Fruit fly (Drosophila melanogaster) whole organism, embryonic: ENCODE data around the gene CG13893.
A peak's percentile ranks its signal among the peaks of the same experiment; 100 is the strongest.

Source experiments
- BEAF-32 ChIP-seq: fragments of 200-800 bp; sonication (Bioruptor generic); optimal IDR thresholded peaks from 3 replicates; lab custom pipeline; 2017; ENCODE audit warnings: missing biosample characterization, missing genetic modification characterization, mild to moderate bottlenecking, moderate library complexity, missing genetic modification reagents
- CG10209 ChIP-seq: fragments of 200-800 bp; sonication (Bioruptor generic); optimal IDR thresholded peaks from 3 replicates; lab custom pipeline; 2017; ENCODE audit warnings: missing biosample characterization, mild to moderate bottlenecking, missing genetic modification characterization, missing genetic modification reagents
- CG10431 ChIP-seq: fragments of 200-800 bp; sonication (Bioruptor generic); optimal IDR thresholded peaks from 3 replicates; lab custom pipeline; 2018; ENCODE audit warnings: missing biosample characterization, mild to moderate bottlenecking, missing genetic modification characterization
- CG11398 ChIP-seq: fragments of 200-800 bp; sonication (Bioruptor generic); optimal IDR thresholded peaks from 2 replicates; lab custom pipeline; 2016; ENCODE audit warnings: missing biosample characterization, missing genetic modification characterization
- CG12104 ChIP-seq: fragments of 200-800 bp; sonication (Bioruptor generic); optimal IDR thresholded peaks from 3 replicates; lab custom pipeline; 2016; ENCODE audit warnings: missing biosample characterization, missing genetic modification characterization
- CG12744 ChIP-seq: fragments of 200-800 bp; sonication (Bioruptor generic); optimal IDR thresholded peaks from 2 replicates; lab custom pipeline; 2016; ENCODE audit warnings: missing biosample characterization, missing genetic modification characterization
- CG13123 ChIP-seq: fragments of 200-800 bp; sonication (Bioruptor generic); optimal IDR thresholded peaks from 2 replicates; lab custom pipeline; 2016; ENCODE audit warnings: missing biosample characterization, missing genetic modification characterization
- CG13624 ChIP-seq: fragments of 200-800 bp; sonication (Bioruptor generic); optimal IDR thresholded peaks from 2 replicates; lab custom pipeline; 2016; ENCODE audit warnings: missing biosample characterization, missing genetic modification characterization
- CG16863 ChIP-seq: fragments of 200-800 bp; sonication (Bioruptor generic); optimal IDR thresholded peaks from 3 replicates; lab custom pipeline; 2016; ENCODE audit warnings: missing biosample characterization, missing genetic modification characterization
- CG1792 ChIP-seq: fragments of 200-800 bp; sonication (Bioruptor generic); optimal IDR thresholded peaks from 2 replicates; lab custom pipeline; 2016; ENCODE audit warnings: missing biosample characterization, missing genetic modification characterization
- CG18262 ChIP-seq: fragments of 200-800 bp; optimal IDR thresholded peaks from 3 replicates; lab custom pipeline; 2019; ENCODE audit warnings: missing biosample characterization, mild to moderate bottlenecking, missing genetic modification characterization, moderate library complexity
- CG30020 ChIP-seq: fragments of 200-800 bp; optimal IDR thresholded peaks from 2 replicates; lab custom pipeline; 2019; ENCODE audit warnings: missing biosample characterization, mild to moderate bottlenecking, missing genetic modification characterization, moderate library complexity
- CG31365 ChIP-seq: fragments of 200-800 bp; sonication (Bioruptor generic); optimal IDR thresholded peaks from 2 replicates; lab custom pipeline; 2018; ENCODE audit warnings: missing biosample characterization, mild to moderate bottlenecking, missing genetic modification characterization
- CG3281 ChIP-seq: fragments of 200-800 bp; sonication (Bioruptor generic); optimal IDR thresholded peaks from 3 replicates; lab custom pipeline; 2017; ENCODE audit warnings: missing biosample characterization, mild to moderate bottlenecking, missing genetic modification characterization
- CG34224 ChIP-seq: fragments of 200-800 bp; sonication (Bioruptor generic); IDR thresholded peaks from 3 replicates; pipeline ENCODE4 v1.3.6; 2022; ENCODE audit warnings: missing biosample characterization, missing genetic modification characterization; ENCODE audit not compliant: partially characterized antibody
- CG34376 ChIP-seq: fragments of 200-800 bp; sonication (Bioruptor generic); optimal IDR thresholded peaks from 2 replicates; lab custom pipeline; 2018; ENCODE audit warnings: missing biosample characterization, mild to moderate bottlenecking, missing genetic modification characterization
- CG3847 ChIP-seq: fragments of 200-800 bp; sonication (Bioruptor generic); IDR thresholded peaks from 2 replicates; pipeline ENCODE4 v1.3.6; 2022; ENCODE audit warnings: missing biosample characterization, missing genetic modification characterization
- CG7372 ChIP-seq: fragments of 200-800 bp; sonication (Bioruptor generic); IDR thresholded peaks from 2 replicates; pipeline ENCODE4 v1.3.6; 2022; ENCODE audit warnings: missing biosample characterization, missing genetic modification characterization
- Deaf1 ChIP-seq: fragments of 200-800 bp; optimal IDR thresholded peaks from 3 replicates; lab custom pipeline; 2019; ENCODE audit warnings: missing biosample characterization, mild to moderate bottlenecking, missing genetic modification characterization, moderate library complexity
- Drgx ChIP-seq: fragments of 200-800 bp; sonication (Bioruptor generic); IDR thresholded peaks from 2 replicates; pipeline ENCODE4 v1.3.6; 2022; ENCODE audit warnings: missing biosample characterization, missing genetic modification characterization
- Gsc ChIP-seq: fragments of 200-800 bp; sonication (Bioruptor generic); IDR thresholded peaks from 2 replicates; pipeline ENCODE4 v1.3.6; 2022; ENCODE audit warnings: missing biosample characterization, missing genetic modification characterization
- Hand ChIP-seq: fragments of 200-800 bp; sonication (Bioruptor generic); optimal IDR thresholded peaks from 2 replicates; lab custom pipeline; 2017; ENCODE audit warnings: mild to moderate bottlenecking, missing biosample characterization, missing genetic modification reagents, missing genetic modification characterization
- MBD-R2 ChIP-seq: fragments of 200-800 bp; sonication (Bioruptor generic); IDR thresholded peaks from 2 replicates; pipeline ENCODE4 v1.3.6; 2022; ENCODE audit warnings: missing biosample characterization, missing genetic modification characterization
- Neu2 ChIP-seq: fragments of 200-800 bp; sonication (Bioruptor generic); optimal IDR thresholded peaks from 3 replicates; lab custom pipeline; 2016; ENCODE audit warnings: missing biosample characterization, missing genetic modification characterization, borderline replicate concordance
- Nf-YC ChIP-seq: fragments of 200-800 bp; optimal IDR thresholded peaks from 3 replicates; lab custom pipeline; 2019; ENCODE audit warnings: missing biosample characterization, mild to moderate bottlenecking, missing genetic modification characterization, moderate library complexity
- NfI ChIP-seq: fragments of 200-800 bp; sonication (Bioruptor generic); optimal IDR thresholded peaks from 3 replicates; lab custom pipeline; 2018; ENCODE audit warnings: missing biosample characterization, mild to moderate bottlenecking, missing genetic modification characterization, moderate library complexity
- Side ChIP-seq: fragments of 200-800 bp; sonication (Bioruptor generic); optimal IDR thresholded peaks from 2 replicates; lab custom pipeline; 2016; ENCODE audit warnings: missing biosample characterization, missing genetic modification characterization
- Sox102F ChIP-seq: fragments of 200-800 bp; sonication (Bioruptor generic); optimal IDR thresholded peaks from 2 replicates; lab custom pipeline; 2018; ENCODE audit warnings: missing biosample characterization, mild to moderate bottlenecking, missing genetic modification characterization, moderate library complexity
- ap ChIP-seq: fragments of 200-800 bp; sonication (Bioruptor generic); IDR thresholded peaks from 2 replicates; pipeline ENCODE4 v1.3.6; 2022; ENCODE audit warnings: missing biosample characterization, missing genetic modification characterization
- corto ChIP-seq: fragments of 200-800 bp; sonication (Bioruptor generic); optimal IDR thresholded peaks from 2 replicates; lab custom pipeline; 2016; ENCODE audit warnings: missing biosample characterization, mild to moderate bottlenecking, missing genetic modification characterization, moderate library complexity
- croc ChIP-seq: fragments of 200-800 bp; sonication (Bioruptor generic); conservative IDR thresholded peaks from 3 replicates; pipeline ENCODE4 v1.3.6; 2022; ENCODE audit warnings: missing biosample characterization, missing genetic modification characterization
- cwo ChIP-seq: fragments of 200-800 bp; sonication (Bioruptor generic); optimal IDR thresholded peaks from 3 replicates; lab custom pipeline; 2017; ENCODE audit warnings: missing biosample characterization, missing genetic modification characterization, mild to moderate bottlenecking, moderate library complexity, missing genetic modification reagents
- danr ChIP-seq: fragments of 200-800 bp; sonication (Bioruptor generic); IDR thresholded peaks from 2 replicates; pipeline ENCODE4 v1.3.6; 2022; ENCODE audit warnings: missing biosample characterization, missing genetic modification characterization
- disco-r ChIP-seq: fragments of 200-800 bp; sonication (Bioruptor generic); optimal IDR thresholded peaks from 2 replicates; lab custom pipeline; 2016; ENCODE audit warnings: missing biosample characterization, missing genetic modification characterization
- emc ChIP-seq: fragments of 200-800 bp; sonication (Bioruptor generic); optimal IDR thresholded peaks from 2 replicates; lab custom pipeline; 2016; ENCODE audit warnings: missing biosample characterization, missing genetic modification characterization
- eve ChIP-seq, 2 experiments: fragments of >200 bp; optimal IDR thresholded peaks; 2 replicates each; lab custom pipeline; 2017; ENCODE audit warnings: missing biosample characterization in 2 of 2, missing genetic modification characterization in 2 of 2
- hkb ChIP-seq, 2 experiments: fragments of 200-800 bp in 1 of 2; fragments of >200 bp in 1 of 2; sonication (Bioruptor generic) in 1 of 2; IDR thresholded peaks in 1 of 2; optimal IDR thresholded peaks in 1 of 2; 2 replicates each; pipeline versions ENCODE4 v1.3.6 to Lab custom; 2017 to 2022; ENCODE audit warnings: missing biosample characterization in 1 of 2, missing genetic modification characterization in 1 of 2
- lmd ChIP-seq: fragments of 200-800 bp; sonication (Bioruptor generic); IDR thresholded peaks from 2 replicates; pipeline ENCODE4 v1.3.6; 2022; ENCODE audit warnings: missing biosample characterization, missing genetic modification characterization
- lola ChIP-seq, 3 experiments: fragments of >200 bp in 2 of 3; fragments of 200-800 bp in 1 of 3; sonication (Bioruptor generic) in 1 of 3; optimal IDR thresholded peaks; 2 replicates each; lab custom pipeline; 2017 to 2019; ENCODE audit warnings: missing biosample characterization in 3 of 3, missing genetic modification characterization in 3 of 3, mild to moderate bottlenecking in 1 of 3, moderate library complexity in 1 of 3
- nerfin-1 ChIP-seq: fragments of 200-800 bp; sonication (Bioruptor generic); optimal IDR thresholded peaks from 3 replicates; lab custom pipeline; 2019; ENCODE audit warnings: missing biosample characterization, mild to moderate bottlenecking, missing genetic modification characterization, moderate library complexity
- nmo ChIP-seq: fragments of 200-800 bp; sonication (Bioruptor generic); optimal IDR thresholded peaks from 2 replicates; lab custom pipeline; 2018; ENCODE audit warnings: missing biosample characterization, mild to moderate bottlenecking, missing genetic modification characterization, moderate library complexity
- pfk ChIP-seq: fragments of 200-800 bp; sonication (Bioruptor generic); optimal IDR thresholded peaks from 2 replicates; lab custom pipeline; 2018; ENCODE audit warnings: missing biosample characterization, mild to moderate bottlenecking, missing genetic modification characterization, moderate library complexity
- pho ChIP-seq: fragments of 200-800 bp; sonication (Bioruptor generic); optimal IDR thresholded peaks from 2 replicates; lab custom pipeline; 2016; ENCODE audit warnings: missing biosample characterization, missing genetic modification characterization
- pum ChIP-seq: fragments of 200-800 bp; sonication (Bioruptor generic); optimal IDR thresholded peaks from 2 replicates; lab custom pipeline; 2016; ENCODE audit warnings: missing biosample characterization, missing genetic modification characterization
- sd ChIP-seq: fragments of 200-800 bp; sonication (Bioruptor generic); optimal IDR thresholded peaks from 3 replicates; lab custom pipeline; 2018; ENCODE audit warnings: missing biosample characterization, mild to moderate bottlenecking, missing genetic modification characterization, moderate library complexity
- slp2 ChIP-seq: fragments of 200-800 bp; sonication (Bioruptor generic); optimal IDR thresholded peaks from 2 replicates; lab custom pipeline; 2016; ENCODE audit warnings: missing biosample characterization, missing genetic modification characterization
- z ChIP-seq: fragments of 200-800 bp; sonication (Bioruptor generic); IDR thresholded peaks from 3 replicates; pipeline ENCODE4 v1.3.6; 2022; ENCODE audit warnings: missing biosample characterization, missing genetic modification characterization

Gene CG13893

DNA sequence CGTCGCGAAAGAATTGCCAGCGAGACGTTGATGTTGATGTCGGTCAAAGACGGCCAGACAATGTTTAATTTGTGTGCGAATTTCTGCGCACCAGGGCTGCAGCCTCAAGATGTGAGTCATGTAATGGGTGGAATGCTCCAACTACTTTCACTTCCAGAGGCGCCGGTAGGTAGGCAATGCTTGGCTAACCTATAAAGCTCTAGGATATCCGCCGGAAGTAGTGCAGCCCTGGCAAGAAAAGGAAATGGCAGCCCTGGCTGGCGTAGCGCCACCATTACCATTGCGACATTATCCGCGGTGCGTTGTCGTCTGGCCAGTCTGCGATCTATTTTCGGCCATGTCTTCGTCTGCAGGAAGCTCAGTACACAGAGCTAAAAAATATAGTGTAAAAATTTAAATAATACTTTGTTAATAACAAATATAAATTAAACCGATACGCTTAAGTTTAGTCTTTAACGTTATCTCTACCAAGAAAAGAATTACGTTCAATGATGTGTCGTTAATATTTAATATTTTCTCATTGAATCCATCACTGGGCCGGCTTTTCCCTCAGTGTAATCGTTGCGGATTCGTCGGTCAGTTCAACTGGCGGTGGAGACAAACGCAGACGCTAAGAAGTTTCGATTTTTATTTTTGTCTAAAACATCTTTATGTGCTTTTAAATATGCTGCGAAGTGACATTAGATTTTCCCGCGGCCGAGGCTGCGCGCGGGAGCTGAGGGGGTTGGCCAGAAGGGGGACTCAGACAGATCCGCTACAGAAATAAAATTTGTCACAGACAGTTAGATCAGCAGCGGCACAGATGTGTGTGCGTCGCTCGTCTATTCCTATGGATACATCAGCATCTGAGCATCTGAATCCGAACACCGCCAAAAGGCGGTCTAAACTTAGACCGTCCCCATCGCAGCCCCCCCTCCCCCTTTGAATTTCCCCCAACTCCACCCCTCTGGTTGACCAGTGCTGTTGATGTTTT, 8.1 kb upstream of the CG13893 start (continued):
- no peak for TF ChIP-seq CG34224 (GFP tag; lab: Robert Waterston, UW)
- TF ChIP-seq lola (GFP tag; optimal IDR thresholded peaks at IDR 0.05; lab: Kevin White, UChicago) = peak in 1 of 3 experiments; percentile 8
- TF ChIP-seq CG31365 (tag; lab: Kevin White, UChicago) = peak; percentile 57
- TF ChIP-seq sd (tag; lab: Kevin White, UChicago) = peak; percentile 41
- TF ChIP-seq croc (GFP tag; lab: Robert Waterston, UW) = no peak
- TF ChIP-seq Hand (GFP tag; lab: Kevin White, UChicago) = peak; percentile 23
- TF ChIP-seq ap (GFP tag; lab: Robert Waterston, UW) = peak; percentile 67
- peak; percentile 58 for TF ChIP-seq CG13624 (GFP tag; lab: Kevin White, UChicago)
- no peak for TF ChIP-seq slp2 (GFP tag; lab: Kevin White, UChicago)
- TF ChIP-seq CG3847 (GFP tag; lab: Robert Waterston, UW) = peak; percentile 81
- peak; percentile 76 for TF ChIP-seq CG34376 (GFP tag; lab: Kevin White, UChicago)
- TF ChIP-seq CG10431 (GFP tag; lab: Kevin White, UChicago) = peak; percentile 45
- TF ChIP-seq corto (GFP tag; lab: Kevin White, UChicago) = no peak
- TF ChIP-seq CG3281 = peak; percentile 85
- TF ChIP-seq danr (GFP tag; lab: Robert Waterston, UW) = peak; percentile 60
- TF ChIP-seq Drgx = peak; percentile 91
- peak; percentile 69 for TF ChIP-seq CG7372 (GFP tag; lab: Robert Waterston, UW)
- TF ChIP-seq eve (GFP tag; optimal IDR thresholded peaks at IDR 0.05; lab: Kevin White, UChicago) = peak in 1 of 2 experiments; percentile 29
- peak; percentile 13 for TF ChIP-seq pho (GFP tag; lab: Kevin White, UChicago)
- TF ChIP-seq CG1792 = peak; percentile 44
- no peak for TF ChIP-seq Gsc
- peak; percentile 33 for TF ChIP-seq nerfin-1
- peak; percentile 72 for TF ChIP-seq CG10209 (GFP tag; lab: Kevin White, UChicago)
- TF ChIP-seq pfk (GFP tag; lab: Kevin White, UChicago) = peak; percentile 24
- TF ChIP-seq z (GFP tag; lab: Robert Waterston, UW) = no peak
- TF ChIP-seq MBD-R2 (GFP tag; lab: Robert Waterston, UW) = peak; percentile 59; the same call in 1 of the 2 replicates
- peak; percentile 86 for TF ChIP-seq lmd (GFP tag; lab: Robert Waterston, UW)
- peak; percentile 41 for TF ChIP-seq CG11398 (GFP tag; lab: Kevin White, UChicago)
- peak; percentile 39 for TF ChIP-seq CG16863 (GFP tag; lab: Kevin White, UChicago)
- no peak for TF ChIP-seq Deaf1 (tag; lab: Kevin White, UChicago)
- peak; percentile 68 for TF ChIP-seq Sox102F (GFP tag; lab: Kevin White, UChicago)
- no peak for TF ChIP-seq CG30020 (tag; lab: Kevin White, UChicago)
- TF ChIP-seq CG18262 (tag; lab: Kevin White, UChicago) = peak; percentile 64
- TF ChIP-seq emc = no peak
- TF ChIP-seq CG12744 = peak; percentile 44
- TF ChIP-seq CG13123 (GFP tag; lab: Kevin White, UChicago) = no peak
- TF ChIP-seq disco-r = peak; percentile 47
- peak; percentile 42 for TF ChIP-seq Side (GFP tag; lab: Kevin White, UChicago)
- TF ChIP-seq nmo = peak; percentile 66
- TF ChIP-seq NfI (GFP tag; lab: Kevin White, UChicago) = peak; percentile 76
- TF ChIP-seq BEAF-32 = no peak
- no peak for TF ChIP-seq Neu2 (GFP tag; lab: Kevin White, UChicago)
- TF ChIP-seq pum (GFP tag; lab: Kevin White, UChicago) = peak; percentile 42
- TF ChIP-seq Nf-YC (tag; lab: Kevin White, UChicago) = peak; percentile 70
- peak; percentile 60 for TF ChIP-seq CG12104 (GFP tag; lab: Kevin White, UChicago)
- TF ChIP-seq hkb (optimal IDR thresholded peaks at IDR 0.05; lab: Kevin White, UChicago) = no peak
- peak; percentile 65 for TF ChIP-seq hkb (GFP tag; IDR thresholded peaks at IDR 0.05; lab: Robert Waterston, UW)
- peak; percentile 51 for TF ChIP-seq cwo (GFP tag; lab: Kevin White, UChicago)
